Fruit fly (Drosophila melanogaster) whole organism, embryonic: ENCODE data around the gene CG3625.

Source experiments
- ATbp ChIP-seq: fragments of 200-800 bp; sonication (Bioruptor generic); optimal IDR thresholded peaks from 2 replicates; lab custom pipeline; 2017; ENCODE audit warnings: missing biosample characterization, mild to moderate bottlenecking, missing genetic modification characterization, missing genetic modification reagents
- Adf1 ChIP-seq: fragments of 200-800 bp; sonication (Bioruptor generic); IDR thresholded peaks from 2 replicates; pipeline ENCODE4 v1.3.6; 2022; ENCODE audit warnings: missing biosample characterization, missing genetic modification characterization
- Blimp-1 ChIP-seq: fragments of 200-800 bp; sonication (Bioruptor generic); optimal IDR thresholded peaks from 3 replicates; lab custom pipeline; 2018; ENCODE audit warnings: missing biosample characterization, missing genetic modification characterization, mild to moderate bottlenecking, moderate library complexity, missing genetic modification reagents
- BtbVII ChIP-seq: fragments of 200-800 bp; sonication (Bioruptor generic); optimal IDR thresholded peaks from 3 replicates; lab custom pipeline; 2017; ENCODE audit warnings: missing biosample characterization, mild to moderate bottlenecking, missing genetic modification characterization
- CG10543 ChIP-seq: fragments of 200-800 bp; sonication (Bioruptor generic); optimal IDR thresholded peaks from 3 replicates; lab custom pipeline; 2017; ENCODE audit warnings: missing biosample characterization, mild to moderate bottlenecking, missing genetic modification characterization, moderate library complexity
- CG10565 ChIP-seq: fragments of 200-800 bp; sonication (Bioruptor generic); optimal IDR thresholded peaks from 3 replicates; lab custom pipeline; 2016; ENCODE audit warnings: missing biosample characterization, mild to moderate bottlenecking, missing genetic modification characterization
- CG10959 ChIP-seq: fragments of 200-800 bp; sonication (Bioruptor generic); IDR thresholded peaks from 2 replicates; pipeline ENCODE4 v1.3.6; 2022; ENCODE audit warnings: missing biosample characterization, missing genetic modification characterization
- CG11504 ChIP-seq: fragments of 200-800 bp; sonication (Bioruptor generic); optimal IDR thresholded peaks from 3 replicates; lab custom pipeline; 2019; ENCODE audit warnings: missing biosample characterization, mild to moderate bottlenecking, missing genetic modification characterization, moderate library complexity
- CG12769 ChIP-seq: fragments of 200-800 bp; sonication (Bioruptor generic); optimal IDR thresholded peaks from 2 replicates; lab custom pipeline; 2019; ENCODE audit warnings: missing biosample characterization, mild to moderate bottlenecking, missing genetic modification characterization, moderate library complexity
- CG13296 ChIP-seq: fragments of 200-800 bp; sonication (Bioruptor generic); optimal IDR thresholded peaks from 3 replicates; lab custom pipeline; 2018; ENCODE audit warnings: missing biosample characterization, mild to moderate bottlenecking, missing genetic modification characterization
- CG13624 ChIP-seq: fragments of 200-800 bp; sonication (Bioruptor generic); optimal IDR thresholded peaks from 2 replicates; lab custom pipeline; 2016; ENCODE audit warnings: missing biosample characterization, missing genetic modification characterization
- CG14014 ChIP-seq: fragments of 200-800 bp; sonication (Bioruptor generic); IDR thresholded peaks from 2 replicates; pipeline ENCODE4 v1.3.6; 2022; ENCODE audit warnings: missing biosample characterization, missing genetic modification characterization
- CG15269 ChIP-seq: fragments of 200-800 bp; sonication (Bioruptor generic); optimal IDR thresholded peaks from 2 replicates; lab custom pipeline; 2018; ENCODE audit warnings: missing biosample characterization, mild to moderate bottlenecking, missing genetic modification characterization, moderate library complexity
- CG15601 ChIP-seq: fragments of 200-800 bp; sonication (Bioruptor generic); optimal IDR thresholded peaks from 3 replicates; lab custom pipeline; 2019; ENCODE audit warnings: missing biosample characterization, mild to moderate bottlenecking, missing genetic modification characterization, moderate library complexity
- CG17912 ChIP-seq: fragments of 200-800 bp; sonication (Bioruptor generic); optimal IDR thresholded peaks from 2 replicates; lab custom pipeline; 2018; ENCODE audit warnings: missing biosample characterization, mild to moderate bottlenecking, missing genetic modification characterization
- CG18262 ChIP-seq: fragments of 200-800 bp; optimal IDR thresholded peaks from 3 replicates; lab custom pipeline; 2019; ENCODE audit warnings: missing biosample characterization, mild to moderate bottlenecking, missing genetic modification characterization, moderate library complexity
- CG18599 ChIP-seq: fragments of 200-800 bp; sonication (Bioruptor generic); optimal IDR thresholded peaks from 3 replicates; lab custom pipeline; 2017; ENCODE audit warnings: missing biosample characterization, missing genetic modification characterization, mild to moderate bottlenecking, moderate library complexity, missing genetic modification reagents
- CG30020 ChIP-seq: fragments of 200-800 bp; optimal IDR thresholded peaks from 2 replicates; lab custom pipeline; 2019; ENCODE audit warnings: missing biosample characterization, mild to moderate bottlenecking, missing genetic modification characterization, moderate library complexity
- CG31224 ChIP-seq: fragments of 200-800 bp; sonication (Bioruptor generic); IDR thresholded peaks from 2 replicates; pipeline ENCODE4 v1.3.6; 2022; ENCODE audit warnings: missing biosample characterization, missing genetic modification characterization
- CG6683 ChIP-seq: fragments of 200-800 bp; sonication (Bioruptor generic); optimal IDR thresholded peaks from 2 replicates; lab custom pipeline; 2017; ENCODE audit warnings: missing biosample characterization, mild to moderate bottlenecking, missing genetic modification characterization, missing genetic modification reagents
- CG6765 ChIP-seq: fragments of 200-800 bp; sonication (Bioruptor generic); optimal IDR thresholded peaks from 3 replicates; lab custom pipeline; 2017; ENCODE audit warnings: missing biosample characterization, mild to moderate bottlenecking, missing genetic modification characterization
- CG6854 ChIP-seq: fragments of 200-800 bp; sonication (Bioruptor generic); optimal IDR thresholded peaks from 3 replicates; lab custom pipeline; 2017; ENCODE audit warnings: missing biosample characterization, mild to moderate bottlenecking, missing genetic modification characterization
- CG8089 ChIP-seq: fragments of 200-800 bp; sonication (Bioruptor generic); optimal IDR thresholded peaks from 3 replicates; lab custom pipeline; 2016; ENCODE audit warnings: missing biosample characterization, missing genetic modification characterization
- CG9437 ChIP-seq: fragments of 200-800 bp; sonication (Bioruptor generic); optimal IDR thresholded peaks from 2 replicates; lab custom pipeline; 2018; ENCODE audit warnings: missing biosample characterization, mild to moderate bottlenecking, missing genetic modification characterization
- Dfd ChIP-seq, 2 experiments: fragments of >200 bp; optimal IDR thresholded peaks; 2 replicates each; lab custom pipeline; 2017; ENCODE audit warnings: missing biosample characterization in 2 of 2, missing genetic modification characterization in 2 of 2
- Gsc ChIP-seq: fragments of 200-800 bp; sonication (Bioruptor generic); IDR thresholded peaks from 2 replicates; pipeline ENCODE4 v1.3.6; 2022; ENCODE audit warnings: missing biosample characterization, missing genetic modification characterization
- HLH3B ChIP-seq: fragments of 200-800 bp; sonication (Bioruptor generic); IDR thresholded peaks from 2 replicates; pipeline ENCODE4 v1.3.6; 2022; ENCODE audit warnings: missing biosample characterization, missing genetic modification characterization
- HmgD ChIP-seq: fragments of 200-800 bp; sonication (Bioruptor generic); optimal IDR thresholded peaks from 3 replicates; lab custom pipeline; 2016; ENCODE audit warnings: missing biosample characterization, missing genetic modification characterization
- NC2α ChIP-seq: fragments of 200-800 bp; sonication (Bioruptor generic); optimal IDR thresholded peaks from 2 replicates; lab custom pipeline; 2016; ENCODE audit warnings: missing biosample characterization, missing genetic modification characterization
- Trl ChIP-seq, 3 experiments: fragments of >200 bp in 2 of 3; fragments of 200-800 bp in 1 of 3; sonication (Bioruptor generic) in 1 of 3; optimal IDR thresholded peaks; 2 replicates in 1 of 3; 3 replicates in 2 of 3; lab custom pipeline; 2016 to 2017; ENCODE audit warnings: missing biosample characterization in 1 of 3, missing genetic modification characterization in 1 of 3
- aop ChIP-seq: fragments of 200-800 bp; sonication (Bioruptor generic); IDR thresholded peaks from 2 replicates; pipeline ENCODE4 v1.3.6; 2022; ENCODE audit warnings: missing biosample characterization, missing genetic modification characterization
- bbx ChIP-seq: fragments of 200-800 bp; sonication (Bioruptor generic); IDR thresholded peaks from 2 replicates; pipeline ENCODE4 v1.3.6; 2022; ENCODE audit warnings: missing biosample characterization, missing genetic modification characterization; ENCODE audit not compliant: partially characterized antibody
- bcd ChIP-seq: fragments of 200-800 bp; sonication (Bioruptor generic); optimal IDR thresholded peaks from 2 replicates; lab custom pipeline; 2017; ENCODE audit warnings: missing biosample characterization, mild to moderate bottlenecking, missing genetic modification characterization
- bsh ChIP-seq, 2 experiments: fragments of 200-800 bp; sonication (Bioruptor generic); optimal IDR thresholded peaks; 2 replicates each; lab custom pipeline; 2017 to 2018; ENCODE audit warnings: mild to moderate bottlenecking in 2 of 2, missing biosample characterization in 2 of 2, missing genetic modification characterization in 2 of 2, moderate library complexity in 1 of 2
- crc ChIP-seq: fragments of 200-800 bp; sonication (Bioruptor generic); optimal IDR thresholded peaks from 2 replicates; lab custom pipeline; 2016; ENCODE audit warnings: missing biosample characterization, missing genetic modification characterization
- dmrt99B ChIP-seq: fragments of 200-800 bp; sonication (Bioruptor generic); optimal IDR thresholded peaks from 2 replicates; lab custom pipeline; 2018; ENCODE audit warnings: missing biosample characterization, mild to moderate bottlenecking, missing genetic modification characterization, moderate library complexity
- fd102C ChIP-seq: fragments of 200-800 bp; sonication (Bioruptor generic); optimal IDR thresholded peaks from 2 replicates; lab custom pipeline; 2018; ENCODE audit warnings: missing biosample characterization, mild to moderate bottlenecking, missing genetic modification characterization, moderate library complexity
- gce ChIP-seq: fragments of 200-800 bp; sonication (Bioruptor generic); IDR thresholded peaks from 3 replicates; pipeline ENCODE4 v1.3.6; 2022; ENCODE audit warnings: missing biosample characterization, missing genetic modification characterization
- gcm2 ChIP-seq: fragments of 200-800 bp; sonication (Bioruptor generic); optimal IDR thresholded peaks from 2 replicates; lab custom pipeline; 2016; ENCODE audit warnings: missing biosample characterization, missing genetic modification characterization
- hkb ChIP-seq, 2 experiments: fragments of 200-800 bp in 1 of 2; fragments of >200 bp in 1 of 2; sonication (Bioruptor generic) in 1 of 2; IDR thresholded peaks in 1 of 2; optimal IDR thresholded peaks in 1 of 2; 2 replicates each; pipeline versions ENCODE4 v1.3.6 to Lab custom; 2017 to 2022; ENCODE audit warnings: missing biosample characterization in 1 of 2, missing genetic modification characterization in 1 of 2
- kay ChIP-seq: fragments of 200-800 bp; sonication (Bioruptor generic); optimal IDR thresholded peaks from 2 replicates; lab custom pipeline; 2016; ENCODE audit warnings: missing biosample characterization, missing genetic modification characterization
- nerfin-2 ChIP-seq: fragments of 200-800 bp; sonication (Bioruptor generic); IDR thresholded peaks from 2 replicates; pipeline ENCODE4 v1.3.6; 2022; ENCODE audit warnings: missing biosample characterization, missing genetic modification characterization; ENCODE audit not compliant: partially characterized antibody
- otp ChIP-seq: fragments of 200-800 bp; sonication (Bioruptor generic); IDR thresholded peaks from 3 replicates; pipeline ENCODE4, ENCODE4 v1.3.6; 2022; ENCODE audit warnings: missing biosample characterization, missing genetic modification characterization
- slou ChIP-seq: fragments of 200-800 bp; sonication (Bioruptor generic); optimal IDR thresholded peaks from 3 replicates; lab custom pipeline; 2016; ENCODE audit warnings: missing biosample characterization, missing genetic modification characterization
- stwl ChIP-seq: fragments of 200-800 bp; sonication (Bioruptor generic); optimal IDR thresholded peaks from 3 replicates; lab custom pipeline; 2018; ENCODE audit warnings: missing biosample characterization, mild to moderate bottlenecking, missing genetic modification characterization, moderate library complexity
- unpg ChIP-seq: fragments of 200-800 bp; sonication (Bioruptor generic); optimal IDR thresholded peaks from 3 replicates; lab custom pipeline; 2018; ENCODE audit warnings: missing biosample characterization, mild to moderate bottlenecking, missing genetic modification characterization, moderate library complexity
- yki ChIP-seq: fragments of >200 bp; optimal IDR thresholded peaks from 3 replicates; lab custom pipeline; 2018
- zen ChIP-seq: fragments of 200-800 bp; sonication (Bioruptor generic); optimal IDR thresholded peaks from 3 replicates; lab custom pipeline; 2018; ENCODE audit warnings: missing biosample characterization, mild to moderate bottlenecking, missing genetic modification characterization, moderate library complexity

CG3625 gene

dm6 chr2L:249048-249825 lies 42.4 kb downstream of the CG3625 start (continued):
- TF ChIP-seq nerfin-2 (GFP tag; lab: Robert Waterston, UW) (no peak), CG10543 (GFP tag; lab: Kevin White, UChicago) (peak; percentile 28), bsh (GFP tag; optimal IDR thresholded peaks at IDR 0.05; lab: Kevin White, UChicago) (peak; percentile 23 to 44), CG17912 (GFP tag; lab: Kevin White, UChicago) (no peak), BtbVII (GFP tag; lab: Kevin White, UChicago) (no peak), bcd (GFP tag; lab: Kevin White, UChicago) (no peak), yki (lab: Kevin White, UChicago) (peak; percentile 79), CG13624 (GFP tag; lab: Kevin White, UChicago) (peak; percentile 13), dmrt99B (tag; lab: Kevin White, UChicago) (peak; percentile 13), CG30020 (tag; lab: Kevin White, UChicago) (no peak), CG12769 (no peak), Trl (optimal IDR thresholded peaks at IDR 0.05; lab: Kevin White, UChicago) (peak; percentile 95 to 97), Trl (GFP tag; optimal IDR thresholded peaks at IDR 0.05; lab: Kevin White, UChicago) (peak; percentile 31), gcm2 (no peak), CG8089 (GFP tag; lab: Kevin White, UChicago) (no peak), gce (GFP tag; lab: Robert Waterston, UW) (0 out of 3 replicates have a peak, but pooled peaks have one; percentile 17), Dfd (GFP tag; optimal IDR thresholded peaks at IDR 0.05; lab: Kevin White, UChicago) (no peak), CG31224 (GFP tag; lab: Robert Waterston, UW) (no peak), slou (GFP tag; lab: Kevin White, UChicago) (no peak), Blimp-1 (GFP tag; lab: Kevin White, UChicago) (no peak), HmgD (peak; percentile 21), CG15601 (tag; lab: Kevin White, UChicago) (peak; percentile 0), CG11504 (tag; lab: Kevin White, UChicago) (peak; percentile 22), CG10959 (no peak), Adf1 (GFP tag; lab: Robert Waterston, UW) (peak; percentile 79), CG18599 (GFP tag; lab: Kevin White, UChicago) (no peak), NC2α (GFP tag; lab: Kevin White, UChicago) (no peak), CG9437 (GFP tag; lab: Kevin White, UChicago) (no peak), CG15269 (tag; lab: Kevin White, UChicago) (no peak), ATbp (GFP tag; lab: Kevin White, UChicago) (no peak), HLH3B (GFP tag; lab: Robert Waterston, UW) (no peak), zen (tag; lab: Kevin White, UChicago) (no peak), fd102C (no peak), CG14014 (no peak; the same call in 1 of the 2 replicates), bbx (GFP tag; lab: Robert Waterston, UW) (peak; percentile 10; the same call in 1 of the 2 replicates), CG10565 (no peak), CG6765 (GFP tag; lab: Kevin White, UChicago) (no peak), kay (no peak), Gsc (GFP tag; lab: Robert Waterston, UW) (no peak), aop (GFP tag; lab: Robert Waterston, UW) (no peak), CG13296 (GFP tag; lab: Kevin White, UChicago) (no peak), crc (GFP tag; lab: Kevin White, UChicago) (no peak), CG6854 (no peak), unpg (peak; percentile 5), otp (GFP tag; lab: Robert Waterston, UW) (no peak), stwl (tag; lab: Kevin White, UChicago) (no peak), CG18262 (tag; lab: Kevin White, UChicago) (peak; percentile 31), hkb (optimal IDR thresholded peaks at IDR 0.05; lab: Kevin White, UChicago) (no peak), hkb (GFP tag; IDR thresholded peaks at IDR 0.05; lab: Robert Waterston, UW) (no peak), CG6683 (no peak)
